Worm (Caenorhabditis elegans): ENCODE results near the gene Y49F6A.11.

The Y49F6A.11 gene

DNA sequence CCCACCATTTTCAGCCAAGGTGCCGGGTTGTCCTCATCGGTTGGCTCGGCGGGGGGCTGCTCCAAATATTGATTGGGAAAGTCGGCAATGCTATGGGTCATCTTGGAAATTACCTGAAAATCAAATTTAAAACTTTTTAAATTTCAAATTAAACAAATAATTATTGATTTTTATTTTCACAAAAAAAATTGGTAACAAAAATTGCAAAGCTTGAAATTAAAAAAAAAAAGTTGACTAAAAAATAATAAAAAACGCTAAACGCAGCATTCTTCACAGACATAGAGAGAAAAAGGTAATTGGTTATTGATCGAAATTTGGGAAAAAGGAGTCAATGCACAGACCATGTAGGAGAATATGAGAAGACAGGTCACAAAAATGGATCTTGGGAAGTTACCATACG, at the start of gene Y49F6A.11:
Gene Y49F6A.11, minus strand, starts transcription at position 101 of the 400 bp plus-strand sequence.
- TF ChIP-seq ztf-23 (GFP tag; IDR thresholded peaks at IDR 0.05) (no peak), klf-2 (GFP tag; conservative IDR thresholded peaks at IDR 0.05) (no peak), flt-1 (GFP tag; IDR thresholded peaks at IDR 0.05) (no peak)

DNA sequence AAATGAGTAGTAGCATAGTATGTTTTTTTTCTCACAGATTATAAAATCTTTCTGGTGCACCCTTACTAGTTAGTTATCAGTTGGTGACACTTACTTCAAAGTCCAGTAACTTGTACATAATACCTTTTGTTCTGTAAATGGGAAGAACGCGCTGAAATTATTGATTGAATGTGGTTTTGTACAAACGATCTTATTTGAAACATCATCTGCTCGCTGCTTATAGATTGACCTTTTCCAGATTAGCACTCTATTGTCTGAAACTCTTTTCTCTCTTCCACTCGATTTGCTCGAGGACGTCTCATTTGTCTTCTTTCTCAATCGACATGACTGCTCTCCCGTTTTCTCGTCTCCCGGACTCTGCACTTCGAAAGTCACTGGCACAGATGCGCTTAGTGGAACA, 48.5 kb upstream of the Y49F6A.11 start, which contains the start of gene fbxb-33:
Gene fbxb-33, plus strand, starts transcription at position 301 of the 400 bp plus-strand sequence.
- TF ChIP-seq flt-1 (GFP tag; IDR thresholded peaks at IDR 0.05) (no peak), tab-1 (GFP tag; IDR thresholded peaks at IDR 0.05) (no peak), T22C8.4 (GFP tag; IDR thresholded peaks at IDR 0.05) (no peak), cog-1 (tag; optimal IDR thresholded peaks at IDR 0.05) (no peak), ztf-23 (GFP tag; IDR thresholded peaks at IDR 0.05) (no peak), ztf-29 (GFP tag; IDR thresholded peaks at IDR 0.05) (no peak), klf-2 (GFP tag; conservative IDR thresholded peaks at IDR 0.05) (no peak), med-1 (GFP tag; optimal IDR thresholded peaks at IDR 0.05; ENCODE audit: insufficient read depth) (no peak), ref-1 (GFP tag; conservative IDR thresholded peaks at IDR 0.05) (no peak)

DNA sequence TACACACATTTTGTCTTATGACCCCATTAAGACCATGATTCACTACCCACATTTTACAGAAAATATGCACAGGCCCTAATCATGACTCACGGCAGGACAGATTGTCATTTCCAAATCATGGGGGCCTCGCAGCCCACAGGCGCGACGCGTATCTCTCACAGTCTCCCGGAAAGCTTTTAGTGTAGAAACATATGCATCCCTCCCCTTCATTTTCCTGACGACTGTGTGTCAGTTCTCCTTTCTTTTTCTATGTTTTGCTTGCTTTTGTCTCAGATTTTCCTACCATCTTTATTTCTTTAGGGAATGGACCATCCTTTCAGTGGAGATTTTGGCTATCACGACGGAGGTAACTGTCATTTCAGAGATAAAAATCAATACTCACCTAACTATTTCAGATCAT, 42.6 kb upstream of the Y49F6A.11 start, which contains the start of gene M151.1:
Gene M151.1, plus strand, starts transcription at position 301 of the 400 bp plus-strand sequence.
- TF ChIP-seq T22C8.4 (GFP tag; IDR thresholded peaks at IDR 0.05): no peak
- no peak for TF ChIP-seq cog-1 (tag; optimal IDR thresholded peaks at IDR 0.05)
- no peak for TF ChIP-seq ztf-23 (GFP tag; IDR thresholded peaks at IDR 0.05)
- TF ChIP-seq med-1 (GFP tag; optimal IDR thresholded peaks at IDR 0.05; ENCODE audit: insufficient read depth): no peak
- no peak for TF ChIP-seq ztf-29 (GFP tag; IDR thresholded peaks at IDR 0.05)
- no peak for TF ChIP-seq tab-1 (GFP tag; IDR thresholded peaks at IDR 0.05)
- TF ChIP-seq klf-2 (GFP tag; conservative IDR thresholded peaks at IDR 0.05): no peak

DNA sequence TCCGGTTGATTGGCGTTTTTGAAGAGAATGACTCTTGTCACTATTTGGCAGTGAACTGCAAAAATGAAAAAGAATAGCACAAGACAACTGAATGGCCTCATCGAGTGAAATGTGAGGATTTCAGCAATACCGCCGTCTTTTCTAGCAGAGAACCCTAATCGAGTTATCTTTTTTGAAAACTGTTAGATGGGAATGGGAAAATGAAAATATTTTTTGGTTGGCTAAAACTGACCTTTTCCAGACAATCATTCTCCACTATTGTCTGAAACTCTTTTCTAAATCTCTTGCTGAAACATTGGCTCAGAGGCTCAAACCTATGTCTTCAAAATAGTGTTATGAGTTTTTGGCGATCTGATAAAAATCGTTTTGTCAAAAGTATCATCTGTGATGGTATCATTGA, 41.6 kb upstream of the Y49F6A.11 start, which contains the start of gene M151.10:
Gene M151.10, minus strand, starts transcription at position 101 of the 400 bp plus-strand sequence.
- no peak for TF ChIP-seq ztf-23 (GFP tag; IDR thresholded peaks at IDR 0.05)
- no peak for TF ChIP-seq flt-1 (GFP tag; IDR thresholded peaks at IDR 0.05)
- TF ChIP-seq ztf-29 (GFP tag; IDR thresholded peaks at IDR 0.05): no peak
- TF ChIP-seq tab-1 (GFP tag; IDR thresholded peaks at IDR 0.05): no peak
- TF ChIP-seq ref-1 (GFP tag; conservative IDR thresholded peaks at IDR 0.05): no peak
- no peak for TF ChIP-seq cog-1 (tag; optimal IDR thresholded peaks at IDR 0.05)
- TF ChIP-seq T22C8.4 (GFP tag; IDR thresholded peaks at IDR 0.05): no peak
- no peak for TF ChIP-seq med-1 (GFP tag; optimal IDR thresholded peaks at IDR 0.05; ENCODE audit: insufficient read depth)
- no peak for TF ChIP-seq klf-2 (GFP tag; conservative IDR thresholded peaks at IDR 0.05)

DNA sequence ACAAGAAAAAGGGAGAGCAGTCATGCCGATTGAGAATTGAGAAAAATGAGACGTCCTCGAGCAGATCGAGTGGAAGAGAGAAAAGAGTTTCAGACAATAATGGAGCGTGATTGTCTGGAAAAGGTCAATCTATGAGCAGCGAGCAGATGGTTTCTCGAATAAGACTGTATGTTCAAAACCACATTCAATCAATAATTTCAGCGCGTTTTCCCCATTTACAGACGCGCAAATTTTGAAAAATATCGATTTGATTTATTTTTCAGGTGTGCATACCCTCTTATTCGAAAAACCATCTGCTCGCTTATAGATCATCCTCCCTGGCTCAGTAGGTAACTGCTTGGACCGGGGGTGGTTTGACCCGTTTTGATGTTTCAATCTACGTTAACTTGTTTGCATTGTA, 40.6 kb upstream of the Y49F6A.11 start, which contains the start of gene fbxb-31:
Gene fbxb-31, minus strand, starts transcription at position 101 of the 400 bp plus-strand sequence.
- TF ChIP-seq ref-1 (GFP tag; conservative IDR thresholded peaks at IDR 0.05) (no peak), T22C8.4 (GFP tag; IDR thresholded peaks at IDR 0.05) (no peak), flt-1 (GFP tag; IDR thresholded peaks at IDR 0.05) (no peak), klf-2 (GFP tag; conservative IDR thresholded peaks at IDR 0.05) (no peak), tab-1 (GFP tag; IDR thresholded peaks at IDR 0.05) (no peak), med-1 (GFP tag; optimal IDR thresholded peaks at IDR 0.05; ENCODE audit: insufficient read depth) (no peak), ztf-23 (GFP tag; IDR thresholded peaks at IDR 0.05) (no peak), ztf-29 (GFP tag; IDR thresholded peaks at IDR 0.05) (no peak), cog-1 (tag; optimal IDR thresholded peaks at IDR 0.05) (no peak)

DNA sequence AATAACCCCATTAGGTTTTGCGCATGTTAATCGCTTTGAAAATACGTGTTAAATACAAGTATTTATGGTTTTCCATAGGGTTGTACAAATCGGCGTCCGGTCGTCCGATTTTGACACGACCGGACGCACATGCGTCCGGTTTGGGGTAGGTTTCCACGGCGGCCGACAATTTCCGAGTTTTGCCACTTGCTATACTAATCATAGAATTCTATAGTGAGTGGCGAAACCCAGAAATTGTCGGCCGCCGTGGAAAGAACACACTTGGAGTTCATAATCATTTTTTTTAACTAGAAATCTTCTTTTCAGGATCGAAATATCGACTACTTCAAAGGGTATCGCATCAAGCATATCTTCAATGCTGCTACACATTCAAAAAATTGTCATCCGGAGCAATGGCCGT, 36.1 kb upstream of the Y49F6A.11 start:
- TF ChIP-seq cog-1 (tag; optimal IDR thresholded peaks at IDR 0.05) (no peak), T22C8.4 (GFP tag; IDR thresholded peaks at IDR 0.05) (no peak), flt-1 (GFP tag; IDR thresholded peaks at IDR 0.05) (no peak), klf-2 (GFP tag; conservative IDR thresholded peaks at IDR 0.05) (no peak), ref-1 (GFP tag; conservative IDR thresholded peaks at IDR 0.05) (no peak), tab-1 (GFP tag; IDR thresholded peaks at IDR 0.05) (no peak), med-1 (GFP tag; optimal IDR thresholded peaks at IDR 0.05; ENCODE audit: insufficient read depth) (no peak), ztf-29 (GFP tag; IDR thresholded peaks at IDR 0.05) (no peak), ztf-23 (GFP tag; IDR thresholded peaks at IDR 0.05) (no peak)

DNA sequence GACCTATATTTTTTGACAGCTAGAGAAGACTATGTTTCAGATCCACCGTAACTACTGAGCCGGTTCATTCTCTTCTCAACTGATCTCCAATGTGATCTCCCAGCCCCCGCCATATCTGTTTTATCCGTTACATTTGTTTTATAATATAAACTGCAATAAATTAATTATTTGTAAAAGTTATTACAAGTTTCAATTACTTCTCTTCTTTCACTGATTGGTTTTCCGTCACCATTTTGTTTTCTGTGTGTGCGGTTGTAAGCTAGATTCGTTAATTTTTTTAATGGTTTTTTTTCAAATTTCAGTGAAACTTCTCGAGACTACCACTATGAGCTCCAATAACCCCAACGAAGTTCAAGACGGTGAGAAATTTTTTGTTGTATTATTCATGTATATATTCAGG, 32.2 kb upstream of the Y49F6A.11 start, which contains the start of gene M151.2:
Gene M151.2, plus strand, starts transcription at position 301 of the 400 bp plus-strand sequence.
- TF ChIP-seq ztf-23 (GFP tag; IDR thresholded peaks at IDR 0.05): no peak
- no peak for TF ChIP-seq flt-1 (GFP tag; IDR thresholded peaks at IDR 0.05)
- TF ChIP-seq tab-1 (GFP tag; IDR thresholded peaks at IDR 0.05): no peak
- no peak for TF ChIP-seq ref-1 (GFP tag; conservative IDR thresholded peaks at IDR 0.05)
- no peak for TF ChIP-seq ztf-29 (GFP tag; IDR thresholded peaks at IDR 0.05)
- TF ChIP-seq klf-2 (GFP tag; conservative IDR thresholded peaks at IDR 0.05): no peak
- no peak for TF ChIP-seq cog-1 (tag; optimal IDR thresholded peaks at IDR 0.05)

DNA sequence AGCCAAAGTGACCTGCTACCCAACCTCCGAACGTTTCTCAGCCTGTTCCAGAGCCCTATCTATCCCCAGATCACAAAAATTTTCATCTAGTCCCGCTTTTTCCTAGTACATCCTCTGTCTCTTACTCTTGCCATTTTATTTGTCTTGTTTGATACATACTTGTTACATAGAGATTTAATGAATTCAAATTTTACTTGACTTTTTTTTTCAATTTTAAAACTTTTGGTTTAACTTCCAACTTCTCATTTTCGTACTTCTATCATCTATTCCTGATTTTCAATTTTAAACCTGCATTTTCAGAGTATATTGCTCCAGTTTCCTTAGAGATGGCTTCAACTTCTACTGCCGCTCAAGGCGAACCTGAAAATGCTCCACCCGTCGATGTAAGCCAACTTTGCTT, 28.3 kb upstream of the Y49F6A.11 start, which contains the start of gene M151.3:
Gene M151.3, plus strand, starts transcription at position 301 of the 400 bp plus-strand sequence.
- TF ChIP-seq ref-1 (GFP tag; conservative IDR thresholded peaks at IDR 0.05) (no peak), flt-1 (GFP tag; IDR thresholded peaks at IDR 0.05) (no peak), klf-2 (GFP tag; conservative IDR thresholded peaks at IDR 0.05) (no peak), med-1 (GFP tag; optimal IDR thresholded peaks at IDR 0.05; ENCODE audit: insufficient read depth) (no peak), tab-1 (GFP tag; IDR thresholded peaks at IDR 0.05) (no peak), cog-1 (tag; optimal IDR thresholded peaks at IDR 0.05) (no peak), ztf-29 (GFP tag; IDR thresholded peaks at IDR 0.05) (no peak), T22C8.4 (GFP tag; IDR thresholded peaks at IDR 0.05) (no peak)

DNA sequence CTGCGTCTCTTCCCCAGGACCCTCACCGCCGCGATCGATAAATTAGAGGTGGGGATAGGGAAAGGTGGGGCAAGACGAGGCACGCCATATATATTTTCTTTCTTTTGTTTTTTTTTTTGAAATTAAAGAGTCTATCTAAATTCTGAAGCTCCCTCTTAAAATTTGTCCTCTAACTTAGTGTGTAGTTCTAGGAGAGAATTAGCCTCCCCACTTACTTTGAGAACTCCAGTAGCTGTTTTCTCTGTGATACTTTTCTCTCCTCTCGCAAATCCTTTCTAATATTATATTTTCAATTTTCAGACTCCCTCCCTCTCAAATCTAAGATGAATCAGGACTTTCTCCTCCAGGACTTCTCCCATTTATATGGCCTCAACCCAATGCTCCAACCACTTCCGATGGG, 23.4 kb upstream of the Y49F6A.11 start, which contains the start of gene M151.7:
Gene M151.7, plus strand, starts transcription at position 301 of the 400 bp plus-strand sequence.
- no peak for TF ChIP-seq ref-1 (GFP tag; conservative IDR thresholded peaks at IDR 0.05)
- TF ChIP-seq ztf-23 (GFP tag; IDR thresholded peaks at IDR 0.05): no peak
- no peak for TF ChIP-seq ztf-29 (GFP tag; IDR thresholded peaks at IDR 0.05)
- TF ChIP-seq tab-1 (GFP tag; IDR thresholded peaks at IDR 0.05): no peak
- TF ChIP-seq cog-1 (tag; optimal IDR thresholded peaks at IDR 0.05): no peak
- TF ChIP-seq flt-1 (GFP tag; IDR thresholded peaks at IDR 0.05): no peak
- TF ChIP-seq klf-2 (GFP tag; conservative IDR thresholded peaks at IDR 0.05): no peak
- no peak for TF ChIP-seq T22C8.4 (GFP tag; IDR thresholded peaks at IDR 0.05)
- no peak for TF ChIP-seq med-1 (GFP tag; optimal IDR thresholded peaks at IDR 0.05; ENCODE audit: insufficient read depth)

DNA sequence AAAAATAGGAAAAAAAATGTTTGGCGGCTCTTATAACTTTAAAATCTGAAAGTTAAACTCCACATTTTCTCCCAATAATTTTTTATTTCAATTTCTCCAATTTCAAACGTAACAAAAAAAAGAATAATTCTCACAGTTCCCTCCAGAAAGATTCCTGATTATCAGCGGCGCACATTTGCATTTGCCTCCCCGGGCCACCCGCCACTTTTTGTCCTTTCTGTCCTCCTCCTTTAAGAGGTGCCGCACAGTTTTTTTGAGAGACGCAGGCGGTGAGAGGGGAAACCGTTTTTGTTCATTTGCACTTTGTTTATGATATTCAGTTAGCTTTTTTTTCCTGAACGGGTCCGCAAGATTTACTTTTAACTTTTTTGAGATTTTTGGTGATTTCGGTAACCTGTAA, 22.2 kb upstream of the Y49F6A.11 start:
- TF ChIP-seq tab-1 (GFP tag; IDR thresholded peaks at IDR 0.05): no peak
- TF ChIP-seq med-1 (GFP tag; optimal IDR thresholded peaks at IDR 0.05; ENCODE audit: insufficient read depth): no peak
- no peak for TF ChIP-seq flt-1 (GFP tag; IDR thresholded peaks at IDR 0.05)
- TF ChIP-seq cog-1 (tag; optimal IDR thresholded peaks at IDR 0.05): no peak
- no peak for TF ChIP-seq ztf-29 (GFP tag; IDR thresholded peaks at IDR 0.05)
- TF ChIP-seq ztf-23 (GFP tag; IDR thresholded peaks at IDR 0.05): no peak
- TF ChIP-seq klf-2 (GFP tag; conservative IDR thresholded peaks at IDR 0.05): no peak
- no peak for TF ChIP-seq T22C8.4 (GFP tag; IDR thresholded peaks at IDR 0.05)
- TF ChIP-seq ref-1 (GFP tag; conservative IDR thresholded peaks at IDR 0.05): no peak
